Worm (Caenorhabditis elegans): Measurements from ENCODE around the gene F11E6.10.
A peak's percentile ranks its signal among the peaks of the same experiment; 100 is the strongest.

Gene F11E6.10

ce11 chrIV:17463108-17463608, at the start of gene F11E6.10:
F11E6.10 (minus strand) TSS chrIV:17463158.
- no peak for TF ChIP-seq sdz-12 (GFP tag; optimal IDR thresholded peaks at IDR 0.05)
- TF ChIP-seq lin-15B (tag; optimal IDR thresholded peaks at IDR 0.05), result no peak
- TF ChIP-seq ZK337.2 (GFP tag; IDR thresholded peaks at IDR 0.05), result no peak
- no peak for TF ChIP-seq madf-9 (GFP tag; conservative IDR thresholded peaks at IDR 0.05)
- TF ChIP-seq ces-1 (GFP tag; optimal IDR thresholded peaks at IDR 0.05), result no peak
- no peak for TF ChIP-seq hmg-1.1 (GFP tag; IDR thresholded peaks at IDR 0.05)
- TF ChIP-seq pha-4 (GFP tag; IDR thresholded peaks at IDR 0.05), result no peak
- TF ChIP-seq pha-4 (tag; optimal IDR thresholded peaks at IDR 0.05), result no peak
- no peak for TF ChIP-seq unc-62 (GFP tag; optimal IDR thresholded peaks at IDR 0.05 in 1 of 2)
- TF ChIP-seq unc-62 (tag; optimal IDR thresholded peaks at IDR 0.05), result no peak
- TF ChIP-seq hlh-11 (tag; optimal IDR thresholded peaks at IDR 0.05), result no peak
- TF ChIP-seq lin-38 (GFP tag; IDR thresholded peaks at IDR 0.05), result no peak
- no peak for TF ChIP-seq nhr-25 (tag; optimal IDR thresholded peaks at IDR 0.05; ENCODE audit: borderline replicate concordance, insufficient read depth)
- no peak for TF ChIP-seq daf-16 (GFP tag; optimal IDR thresholded peaks at IDR 0.05)
- TF ChIP-seq daf-16 (tag; optimal IDR thresholded peaks at IDR 0.05), result no peak
- TF ChIP-seq egl-43 (GFP tag; IDR thresholded peaks at IDR 0.05), result no peak
- no peak for TF ChIP-seq daf-12 (tag; optimal IDR thresholded peaks at IDR 0.05)
- no peak for TF ChIP-seq pqm-1 (tag; optimal IDR thresholded peaks at IDR 0.05)
- no peak for TF ChIP-seq ceh-62 (tag; optimal IDR thresholded peaks at IDR 0.05)
- no peak for TF ChIP-seq mdl-1 (tag; optimal IDR thresholded peaks at IDR 0.05)
- no peak for TF ChIP-seq nhr-102 (tag; optimal IDR thresholded peaks at IDR 0.05)
- TF ChIP-seq nhr-11 (tag; optimal IDR thresholded peaks at IDR 0.05), result no peak
- no peak for TF ChIP-seq ztf-7 (tag; optimal IDR thresholded peaks at IDR 0.05)

- TF ChIP-seq set-16 (GFP tag; IDR thresholded peaks at IDR 0.05), result peak; percentile 41; the same call in 1 of the 2 replicates
Observed at ce11 chrIV:17492712-17493111, 29.8 kb upstream of the F11E6.10 start.

- TF ChIP-seq dmd-9 (GFP tag; IDR thresholded peaks at IDR 0.05), result no peak
- no peak for TF ChIP-seq D1046.2 (GFP tag; IDR thresholded peaks at IDR 0.05)
- TF ChIP-seq T26A8.4 (GFP tag; IDR thresholded peaks at IDR 0.05), result no peak
- no peak for TF ChIP-seq zfp-2 (tag; optimal IDR thresholded peaks at IDR 0.05)
- no peak for TF ChIP-seq Y48G9A.11 (GFP tag; IDR thresholded peaks at IDR 0.05)
- TF ChIP-seq spr-1 (tag; optimal IDR thresholded peaks at IDR 0.05), result no peak
- TF ChIP-seq nhr-11 (tag; optimal IDR thresholded peaks at IDR 0.05), result no peak
- TF ChIP-seq R02D3.7 (tag; optimal IDR thresholded peaks at IDR 0.05), result no peak
- no peak for TF ChIP-seq tag-97 (GFP tag; IDR thresholded peaks at IDR 0.05)
Observed at ce11 chrIV:17490679-17491078, 27.7 kb upstream of the F11E6.10 start, which contains the start of gene nas-6. nas-6 (minus strand) TSS chrIV:17490779.

- TF ChIP-seq cey-2 (tag; optimal IDR thresholded peaks at IDR 0.05; ENCODE audit: borderline replicate concordance, insufficient read depth) (no peak), mxl-2 (GFP tag; conservative IDR thresholded peaks at IDR 0.05) (no peak), mdt-29 (GFP tag; IDR thresholded peaks at IDR 0.05) (no peak), lir-3 (tag; optimal IDR thresholded peaks at IDR 0.05) (no peak), snpc-1.2 (GFP tag; IDR thresholded peaks at IDR 0.05) (no peak), pqm-1 (tag; optimal IDR thresholded peaks at IDR 0.05) (no peak), unc-62 (GFP tag; optimal IDR thresholded peaks at IDR 0.05 in 1 of 2) (no peak), unc-62 (tag; optimal IDR thresholded peaks at IDR 0.05) (no peak), tag-97 (GFP tag; IDR thresholded peaks at IDR 0.05) (no peak), dmd-9 (GFP tag; IDR thresholded peaks at IDR 0.05) (no peak), vab-7 (GFP tag; IDR thresholded peaks at IDR 0.05) (no peak), ceh-82 (tag; optimal IDR thresholded peaks at IDR 0.05) (no peak), ZK337.2 (GFP tag; IDR thresholded peaks at IDR 0.05) (no peak), skn-1 (tag; optimal IDR thresholded peaks at IDR 0.05) (no peak), ctbp-1 (GFP tag; IDR thresholded peaks at IDR 0.05) (no peak), spr-1 (tag; optimal IDR thresholded peaks at IDR 0.05) (no peak)
Observed at ce11 chrIV:17483230-17483629, 20.3 kb upstream of the F11E6.10 start, which contains the start of gene rabr-2. rabr-2 (minus strand) TSS chrIV:17483330.

Measured in whole organism, L4 larva.